Worm (Caenorhabditis elegans) whole organism, L4 larva: ENCODE data around the gene pifk-1.

Source experiments
- F44E2.7 ChIP-seq: fragments of 200-800 bp; sonication (Bioruptor generic); IDR thresholded peaks from 2 replicates; pipeline ENCODE4 v2.1.2; 2022; ENCODE audit warnings: missing genetic modification characterization, missing compliant biosample characterization
- T20F7.1 ChIP-seq: fragments of 200-800 bp; sonication (Bioruptor generic); optimal IDR thresholded peaks from 2 replicates; lab custom pipeline; 2018; ENCODE audit warnings: mild to moderate bottlenecking, missing genetic modification characterization, missing compliant biosample characterization
- T26A8.4 ChIP-seq: fragments of 200-800 bp; sonication (Bioruptor generic); IDR thresholded peaks from 2 replicates; pipeline ENCODE4 v1.3.6; 2022; ENCODE audit warnings: missing genetic modification characterization, missing compliant biosample characterization
- Y105C5A.15 ChIP-seq: fragments of 200-800 bp; sonication (Bioruptor generic); IDR thresholded peaks from 2 replicates; pipeline ENCODE4 v1.3.6; 2022; ENCODE audit warnings: missing genetic modification characterization, missing compliant biosample characterization
- Y5F2A.4 ChIP-seq: fragments of 200-800 bp; sonication (Bioruptor generic); optimal IDR thresholded peaks from 2 replicates; lab custom pipeline; 2018; ENCODE audit warnings: mild to moderate bottlenecking, missing genetic modification characterization, missing compliant biosample characterization
- Y75B8A.6 ChIP-seq: fragments of 200-800 bp; sonication (Bioruptor generic); IDR thresholded peaks from 2 replicates; pipeline ENCODE4 v1.3.6; 2022; ENCODE audit warnings: missing genetic modification reagents, missing genetic modification characterization, missing compliant biosample characterization
- aha-1 ChIP-seq: fragments of 150-350 bp; peaks from one replicate; lab custom pipeline; 2014; ENCODE audit warnings: missing biosample characterization, missing genetic modification characterization
- aly-2 ChIP-seq: sonication (generic microtip); optimal IDR thresholded peaks from 2 replicates; lab custom pipeline; 2018; ENCODE audit warnings: missing biosample characterization, missing genetic modification characterization
- arid-1 ChIP-seq: fragments of 200-800 bp; sonication (Bioruptor generic); conservative IDR thresholded peaks from 2 replicates; pipeline ENCODE4 v1.3.6; 2022; ENCODE audit warnings: missing genetic modification reagents, missing genetic modification characterization, missing compliant biosample characterization
- ceh-32 ChIP-seq: sonication (generic microtip); optimal IDR thresholded peaks from 2 replicates; lab custom pipeline; 2016; ENCODE audit warnings: mild to moderate bottlenecking, missing genetic modification characterization, missing compliant biosample characterization; ENCODE audit not compliant: poor library complexity
- ceh-62 ChIP-seq: sonication (generic microtip); optimal IDR thresholded peaks from 2 replicates; lab custom pipeline; 2017; ENCODE audit warnings: missing biosample characterization, missing genetic modification characterization
- ces-1 ChIP-seq: fragments of 150-350 bp; sonication (generic microtip); optimal IDR thresholded peaks from 4 replicates; lab custom pipeline; 2014; ENCODE audit warnings: missing biosample characterization, missing genetic modification reagents, missing genetic modification characterization
- daf-12 ChIP-seq: fragments of 150-350 bp; optimal IDR thresholded peaks from 2 replicates; lab custom pipeline; 2014; ENCODE audit warnings: missing biosample characterization, missing genetic modification reagents, missing genetic modification characterization
- daf-16 ChIP-seq, 3 experiments: sonication (generic microtip); optimal IDR thresholded peaks; 2 replicates each; lab custom pipeline; 2016 to 2017; ENCODE audit warnings: missing genetic modification characterization in 3 of 3, missing genetic modification reagents in 3 of 3, mild to moderate bottlenecking in 2 of 3, missing compliant biosample characterization in 2 of 3, missing biosample characterization in 1 of 3, moderate library complexity in 1 of 3
- daf-19 ChIP-seq: fragments of 200-800 bp; sonication (Bioruptor generic); conservative IDR thresholded peaks from 2 replicates; pipeline ENCODE4 v1.3.6; 2022; ENCODE audit warnings: missing genetic modification characterization, missing compliant biosample characterization
- daf-8 ChIP-seq: fragments of 200-800 bp; sonication (Bioruptor generic); IDR thresholded peaks from 2 replicates; pipeline ENCODE4 v1.3.6; 2022; ENCODE audit warnings: missing genetic modification characterization, missing compliant biosample characterization
- dmd-8 ChIP-seq: fragments of 200-800 bp; sonication (Bioruptor generic); IDR thresholded peaks from 2 replicates; pipeline ENCODE4 v1.3.6; 2022; ENCODE audit warnings: missing genetic modification characterization, missing compliant biosample characterization
- dpl-1 ChIP-seq: fragments of 150-350 bp; optimal IDR thresholded peaks from 2 replicates; lab custom pipeline; 2014; ENCODE audit warnings: missing biosample characterization, missing genetic modification reagents, missing genetic modification characterization
- egl-27 ChIP-seq: sonication (generic microtip); optimal IDR thresholded peaks from 3 replicates; lab custom pipeline; 2017; ENCODE audit warnings: missing biosample characterization, missing genetic modification reagents, missing genetic modification characterization
- egl-43 ChIP-seq: fragments of 200-800 bp; sonication (Bioruptor generic); IDR thresholded peaks from 2 replicates; pipeline ENCODE4 v1.3.6; 2022; ENCODE audit warnings: missing genetic modification reagents, missing genetic modification characterization, missing compliant biosample characterization
- fos-1 ChIP-seq: fragments of 150-350 bp; optimal IDR thresholded peaks from 2 replicates; lab custom pipeline; 2014; ENCODE audit warnings: missing biosample characterization, missing genetic modification characterization
- gei-8 ChIP-seq: fragments of 200-800 bp; sonication (Bioruptor generic); optimal IDR thresholded peaks from 2 replicates; lab custom pipeline; 2018; ENCODE audit warnings: mild to moderate bottlenecking, missing genetic modification characterization, missing compliant biosample characterization
- hmg-1.1 ChIP-seq: fragments of 200-800 bp; sonication (Bioruptor generic); IDR thresholded peaks from 2 replicates; pipeline ENCODE4 v1.3.6; 2022; ENCODE audit warnings: missing genetic modification reagents, missing genetic modification characterization, missing compliant biosample characterization
- lin-1 ChIP-seq: fragments of 200-800 bp; sonication (Bioruptor generic); IDR thresholded peaks from 2 replicates; pipeline ENCODE4 v1.3.6; 2022; ENCODE audit warnings: missing genetic modification reagents, missing genetic modification characterization, missing compliant biosample characterization
- lin-15B ChIP-seq: fragments of 150-350 bp; sonication (generic microtip); optimal IDR thresholded peaks from 3 replicates; lab custom pipeline; 2014; ENCODE audit warnings: missing biosample characterization, missing genetic modification characterization
- lin-29 ChIP-seq: fragments of 200-800 bp; sonication (Bioruptor generic); IDR thresholded peaks from 2 replicates; pipeline ENCODE4 v1.3.6; 2022; ENCODE audit warnings: missing genetic modification reagents, missing genetic modification characterization, missing compliant biosample characterization
- lin-39 ChIP-seq: fragments of 150-350 bp; optimal IDR thresholded peaks from 2 replicates; lab custom pipeline; 2014; ENCODE audit warnings: missing biosample characterization, missing genetic modification reagents, missing genetic modification characterization
- lir-3 ChIP-seq: sonication (generic microtip); optimal IDR thresholded peaks from 2 replicates; lab custom pipeline; 2016; ENCODE audit warnings: mild to moderate bottlenecking, missing genetic modification characterization, missing compliant biosample characterization
- lsy-2 ChIP-seq, 2 experiments: fragments of 150-350 bp in 1 of 2; sonication (generic microtip) in 1 of 2; optimal IDR thresholded peaks; 2 replicates each; lab custom pipeline; 2014 to 2017; ENCODE audit warnings: missing biosample characterization in 2 of 2, missing genetic modification characterization in 2 of 2
- madf-5 ChIP-seq, 2 experiments: fragments of 200-800 bp; sonication (Bioruptor generic); IDR thresholded peaks; 2 replicates each; pipeline ENCODE4 v1.3.6; 2022; ENCODE audit warnings: missing compliant biosample characterization in 2 of 2, missing genetic modification characterization in 2 of 2
- mdl-1 ChIP-seq, 2 experiments: fragments of 150-350 bp in 1 of 2; sonication (generic microtip) in 1 of 2; optimal IDR thresholded peaks; 2 replicates each; lab custom pipeline; 2014 to 2017; ENCODE audit warnings: missing biosample characterization in 2 of 2, missing genetic modification characterization in 2 of 2
- mep-1 ChIP-seq: fragments of 150-350 bp; sonication (generic microtip); optimal IDR thresholded peaks from 3 replicates; lab custom pipeline; 2014; ENCODE audit warnings: missing biosample characterization, missing genetic modification characterization
- mes-2 ChIP-seq: sonication (generic microtip); optimal IDR thresholded peaks from 2 replicates; lab custom pipeline; 2016; ENCODE audit warnings: missing genotype, mild to moderate bottlenecking, missing genetic modification characterization, missing compliant biosample characterization; ENCODE audit not compliant: poor library complexity, severe bottlenecking
- mxl-2 ChIP-seq: fragments of 200-800 bp; sonication (Bioruptor generic); conservative IDR thresholded peaks from 2 replicates; pipeline ENCODE4 v1.3.6; 2022; ENCODE audit warnings: missing genetic modification reagents, missing genetic modification characterization, missing compliant biosample characterization
- nhr-11 ChIP-seq: fragments of 150-350 bp; optimal IDR thresholded peaks from 2 replicates; lab custom pipeline; 2014; ENCODE audit warnings: missing biosample characterization, missing genetic modification characterization
- nhr-111 ChIP-seq: fragments of 200-800 bp; sonication (Bioruptor generic); optimal IDR thresholded peaks from 2 replicates; lab custom pipeline; 2018; ENCODE audit warnings: mild to moderate bottlenecking, missing genetic modification characterization, missing compliant biosample characterization
- nhr-28 ChIP-seq: fragments of 150-350 bp; optimal IDR thresholded peaks from 2 replicates; lab custom pipeline; 2014; ENCODE audit warnings: missing biosample characterization, missing genetic modification characterization
- nhr-41 ChIP-seq: fragments of 200-800 bp; sonication (Bioruptor generic); IDR thresholded peaks from 2 replicates; pipeline ENCODE4 v1.3.6; 2022; ENCODE audit warnings: missing genetic modification reagents, missing genetic modification characterization, missing compliant biosample characterization
- nhr-48 ChIP-seq: sonication (generic microtip); optimal IDR thresholded peaks from 2 replicates; lab custom pipeline; 2016; ENCODE audit warnings: mild to moderate bottlenecking, missing genetic modification characterization, missing compliant biosample characterization
- nhr-6 ChIP-seq: fragments of 150-350 bp; optimal IDR thresholded peaks from 2 replicates; lab custom pipeline; 2014; ENCODE audit warnings: missing biosample characterization, missing genetic modification characterization
- nhr-77 ChIP-seq: fragments of 150-350 bp; optimal IDR thresholded peaks from 2 replicates; lab custom pipeline; 2014; ENCODE audit warnings: missing biosample characterization, missing genetic modification characterization
- pha-4 ChIP-seq, 2 experiments: fragments of 150-350 bp in 1 of 2; fragments of 200-800 bp in 1 of 2; sonication (Bioruptor generic) in 1 of 2; IDR thresholded peaks in 1 of 2; optimal IDR thresholded peaks in 1 of 2; 2 replicates each; pipeline versions ENCODE4 v1.3.6 to Lab custom; 2014 to 2022; ENCODE audit warnings: missing genetic modification characterization in 2 of 2, missing genetic modification reagents in 2 of 2, missing biosample characterization in 1 of 2, missing compliant biosample characterization in 1 of 2
- skn-1 ChIP-seq: fragments of 150-350 bp; optimal IDR thresholded peaks from 2 replicates; lab custom pipeline; 2014; ENCODE audit warnings: missing biosample characterization, missing genetic modification characterization
- snpc-1.2 ChIP-seq: fragments of 200-800 bp; sonication (Bioruptor generic); IDR thresholded peaks from 2 replicates; pipeline ENCODE4 v1.3.6; 2022; ENCODE audit warnings: missing genetic modification reagents, missing genetic modification characterization, missing compliant biosample characterization
- snpc-4 ChIP-seq: fragments of 150-350 bp; optimal IDR thresholded peaks from 2 replicates; lab custom pipeline; 2014; ENCODE audit warnings: missing biosample characterization, missing genetic modification characterization
- spr-3 ChIP-seq: fragments of 200-800 bp; sonication (Bioruptor generic); optimal IDR thresholded peaks from 2 replicates; lab custom pipeline; 2018; ENCODE audit warnings: mild to moderate bottlenecking, missing genetic modification characterization, missing compliant biosample characterization
- tag-97 ChIP-seq: fragments of 200-800 bp; sonication (Bioruptor generic); IDR thresholded peaks from 2 replicates; pipeline ENCODE4 v1.3.6; 2022; ENCODE audit warnings: missing genetic modification characterization, missing compliant biosample characterization
- vab-7 ChIP-seq: fragments of 200-800 bp; sonication (Bioruptor generic); IDR thresholded peaks from 2 replicates; pipeline ENCODE4 v1.3.6; 2022; ENCODE audit warnings: missing genetic modification reagents, missing genetic modification characterization, missing compliant biosample characterization
- zag-1 ChIP-seq: fragments of 150-350 bp; optimal IDR thresholded peaks from 2 replicates; lab custom pipeline; 2014; ENCODE audit warnings: missing biosample characterization, missing genetic modification characterization
- zip-11 ChIP-seq: fragments of 200-800 bp; sonication (Bioruptor generic); IDR thresholded peaks from 2 replicates; pipeline ENCODE4 v1.3.6; 2022; ENCODE audit warnings: missing genetic modification characterization, missing compliant biosample characterization
- zip-2 ChIP-seq: fragments of 150-350 bp; optimal IDR thresholded peaks from 2 replicates; lab custom pipeline; 2014; ENCODE audit warnings: missing biosample characterization, missing genetic modification characterization

pifk-1 gene

ce11 chrX:924495-925008 is at the start of gene pifk-1, which contains the start of gene tbc-11:
Gene pifk-1 (minus strand): TSS chrX:924511.
Gene tbc-11 (plus strand): TSS chrX:924958.
- TF ChIP-seq snpc-4 (tag; lab: Kevin White, UChicago) (no peak), pha-4 (GFP tag; IDR thresholded peaks at IDR 0.05; lab: Robert Waterston, UW) (no peak), pha-4 (tag; optimal IDR thresholded peaks at IDR 0.05; lab: Kevin White, UChicago) (peak; percentile 95), lin-15B (no peak), mdl-1 (tag; optimal IDR thresholded peaks at IDR 0.05; lab: Kevin White, UChicago) (peak in 1 of 2 experiments; percentile 55), aha-1 (no peak), mep-1 (peak; percentile 80), zag-1 (no peak), madf-5 (GFP tag; IDR thresholded peaks at IDR 0.05; lab: Robert Waterston, UW) (no peak), Y105C5A.15 (GFP tag; lab: Robert Waterston, UW) (no peak), daf-12 (tag; lab: Kevin White, UChicago) (no peak), nhr-48 (tag; lab: Kevin White, UChicago) (no peak), T26A8.4 (no peak), skn-1 (tag; lab: Kevin White, UChicago) (no peak), spr-3 (GFP tag; lab: Kevin White, UChicago) (no peak), T20F7.1 (GFP tag; lab: Kevin White, UChicago) (no peak), snpc-1.2 (GFP tag; lab: Robert Waterston, UW) (no peak), vab-7 (no peak), ceh-62 (no peak), mes-2 (peak; percentile 79), aly-2 (tag; lab: Kevin White, UChicago) (no peak), lsy-2 (tag; optimal IDR thresholded peaks at IDR 0.05; lab: Kevin White, UChicago) (peak in 1 of 2 experiments; percentile 70), Y75B8A.6 (GFP tag; lab: Robert Waterston, UW) (no peak), zip-2 (tag; lab: Kevin White, UChicago) (no peak), zip-11 (GFP tag; lab: Robert Waterston, UW) (no peak), dmd-8 (GFP tag; lab: Robert Waterston, UW) (0 out of 2 replicates have a peak, but pooled peaks have one; percentile 25), nhr-77 (tag; lab: Kevin White, UChicago) (peak; percentile 46), lin-39 (tag; lab: Kevin White, UChicago) (no peak), nhr-41 (GFP tag; lab: Robert Waterston, UW) (no peak), fos-1 (tag; lab: Kevin White, UChicago) (no peak), arid-1 (GFP tag; lab: Robert Waterston, UW) (0 out of 2 replicates have a peak, but pooled peaks have one; percentile 41), egl-43 (no peak), tag-97 (no peak), nhr-111 (no peak), lir-3 (tag; lab: Kevin White, UChicago) (no peak), dpl-1 (peak; percentile 40), lin-1 (GFP tag; lab: Robert Waterston, UW) (no peak), daf-8 (no peak), mxl-2 (GFP tag; lab: Robert Waterston, UW) (no peak), nhr-11 (tag; lab: Kevin White, UChicago) (no peak), Y5F2A.4 (GFP tag; lab: Kevin White, UChicago) (no peak), nhr-28 (tag; lab: Kevin White, UChicago) (peak; percentile 74), egl-27 (no peak), daf-16 (GFP tag; optimal IDR thresholded peaks at IDR 0.05; lab: Kevin White, UChicago) (no peak), daf-16 (tag; optimal IDR thresholded peaks at IDR 0.05; lab: Kevin White, UChicago) (peak; percentile 82), F44E2.7 (GFP tag; lab: Robert Waterston, UW) (no peak), hmg-1.1 (GFP tag; lab: Robert Waterston, UW) (0 out of 2 replicates have a peak, but pooled peaks have one; percentile 14), ceh-32 (no peak), lin-29 (GFP tag; lab: Robert Waterston, UW) (no peak), nhr-6 (tag; lab: Kevin White, UChicago) (peak; percentile 26), ces-1 (GFP tag; lab: Kevin White, UChicago) (no peak), daf-19 (GFP tag; lab: Robert Waterston, UW) (no peak), gei-8 (GFP tag; lab: Kevin White, UChicago) (no peak)
